Fruit fly (Drosophila melanogaster): ENCODE measurements around the gene HLH4C.
A peak's percentile ranks its signal among the peaks of the same experiment; 100 is the strongest.

The HLH4C gene

dm6 chrX:4615684-4616292, 31.4 kb downstream of the HLH4C start:
- TF ChIP-seq Myc (optimal IDR thresholded peaks at IDR 0.05) (no peak), dmrt93B (GFP tag; optimal IDR thresholded peaks at IDR 0.05) (peak; percentile 6), usp (GFP tag; optimal IDR thresholded peaks at IDR 0.05) (no peak), fru (GFP tag; optimal IDR thresholded peaks at IDR 0.05) (no peak), Sp1 (GFP tag; optimal IDR thresholded peaks at IDR 0.05) (peak; percentile 18), OdsH (GFP tag; optimal IDR thresholded peaks at IDR 0.05) (peak; percentile 7), h (GFP tag; optimal IDR thresholded peaks at IDR 0.05) (peak; percentile 14), psq (GFP tag; optimal IDR thresholded peaks at IDR 0.05) (peak; percentile 18), Dfd (GFP tag; optimal IDR thresholded peaks at IDR 0.05) (peak; percentile 64), foxo (GFP tag; optimal IDR thresholded peaks at IDR 0.05) (peak in 1 of 2 experiments; percentile 50), HLH106 (tag; optimal IDR thresholded peaks at IDR 0.05) (peak; percentile 3), rgr (GFP tag; optimal IDR thresholded peaks at IDR 0.05) (peak; percentile 34)

dm6 chrX:4614945-4615344, 32.3 kb downstream of the HLH4C start:
- TF ChIP-seq h (GFP tag; optimal IDR thresholded peaks at IDR 0.05) (peak; percentile 34), rgr (GFP tag; optimal IDR thresholded peaks at IDR 0.05) (no peak), foxo (GFP tag; optimal IDR thresholded peaks at IDR 0.05) (peak in 1 of 2 experiments; percentile 16), dmrt93B (GFP tag; optimal IDR thresholded peaks at IDR 0.05) (peak; percentile 10)

- TF ChIP-seq foxo (GFP tag; optimal IDR thresholded peaks at IDR 0.05) = peak in 1 of 2 experiments; percentile 47
- TF ChIP-seq fru (GFP tag; optimal IDR thresholded peaks at IDR 0.05) = peak; percentile 24
- TF ChIP-seq rgr (GFP tag; optimal IDR thresholded peaks at IDR 0.05) = peak; percentile 0
- TF ChIP-seq pan (optimal IDR thresholded peaks at IDR 0.05) = no peak
- no peak for TF ChIP-seq Hr83 (GFP tag; optimal IDR thresholded peaks at IDR 0.05; ENCODE audit: poor library complexity, severe bottlenecking)
- no peak for TF ChIP-seq psq (GFP tag; optimal IDR thresholded peaks at IDR 0.05)
Measured at dm6 chrX:4614325-4614724, 32.9 kb downstream of the HLH4C start.

dm6 chrX:4613613-4614012, 33.6 kb downstream of the HLH4C start:
- TF ChIP-seq fru (GFP tag; optimal IDR thresholded peaks at IDR 0.05) (no peak), br (GFP tag; optimal IDR thresholded peaks at IDR 0.05) (no peak), lola (GFP tag; optimal IDR thresholded peaks at IDR 0.05) (no peak), Sp1 (GFP tag; optimal IDR thresholded peaks at IDR 0.05) (no peak), rgr (GFP tag; optimal IDR thresholded peaks at IDR 0.05) (no peak), Rel (GFP tag; optimal IDR thresholded peaks at IDR 0.05) (no peak), Rel (tag; optimal IDR thresholded peaks at IDR 0.05) (no peak), OdsH (GFP tag; optimal IDR thresholded peaks at IDR 0.05) (no peak), Dif (GFP tag; optimal IDR thresholded peaks at IDR 0.05; ENCODE audit: partially characterized antibody) (no peak), sv (GFP tag; optimal IDR thresholded peaks at IDR 0.05) (no peak), Mio (GFP tag; optimal IDR thresholded peaks at IDR 0.05) (no peak), tai (GFP tag; optimal IDR thresholded peaks at IDR 0.05) (no peak)

dm6 chrX:4612454-4612853, 34.8 kb downstream of the HLH4C start:
- TF ChIP-seq Vsx2 (GFP tag; optimal IDR thresholded peaks at IDR 0.05; ENCODE audit: partially characterized antibody) (no peak), CrebA (GFP tag; optimal IDR thresholded peaks at IDR 0.05; ENCODE audit: borderline replicate concordance) (peak; percentile 2), brk (GFP tag; optimal IDR thresholded peaks at IDR 0.05) (no peak), rgr (GFP tag; optimal IDR thresholded peaks at IDR 0.05) (no peak), woc (GFP tag; optimal IDR thresholded peaks at IDR 0.05) (no peak), Mio (GFP tag; optimal IDR thresholded peaks at IDR 0.05) (no peak), h (GFP tag; optimal IDR thresholded peaks at IDR 0.05) (peak; percentile 60), fru (GFP tag; optimal IDR thresholded peaks at IDR 0.05) (peak; percentile 7), dl (GFP tag; optimal IDR thresholded peaks at IDR 0.05; ENCODE audit: insufficient read depth in 1 of 2, partially characterized antibody in 2 of 2) (no peak), Rel (GFP tag; optimal IDR thresholded peaks at IDR 0.05) (no peak), Rel (tag; optimal IDR thresholded peaks at IDR 0.05) (peak; percentile 69), Sp1 (GFP tag; optimal IDR thresholded peaks at IDR 0.05) (peak; percentile 3), Hnf4 (GFP tag; optimal IDR thresholded peaks at IDR 0.05) (peak; percentile 15), CG32264 (GFP tag; optimal IDR thresholded peaks at IDR 0.05) (no peak)

dm6 chrX:4610481-4610880, 36.7 kb downstream of the HLH4C start:
- TF ChIP-seq CG32264 (GFP tag; optimal IDR thresholded peaks at IDR 0.05) (peak; percentile 87), dl (GFP tag; optimal IDR thresholded peaks at IDR 0.05; ENCODE audit: insufficient read depth in 1 of 2, partially characterized antibody in 2 of 2) (no peak), brk (GFP tag; optimal IDR thresholded peaks at IDR 0.05) (peak; percentile 89), sv (GFP tag; optimal IDR thresholded peaks at IDR 0.05) (no peak), CrebA (GFP tag; optimal IDR thresholded peaks at IDR 0.05; ENCODE audit: borderline replicate concordance) (peak; percentile 5), N (GFP tag; optimal IDR thresholded peaks at IDR 0.05) (no peak), psq (GFP tag; optimal IDR thresholded peaks at IDR 0.05) (peak; percentile 79), Sp1 (GFP tag; optimal IDR thresholded peaks at IDR 0.05) (peak; percentile 78), h (GFP tag; optimal IDR thresholded peaks at IDR 0.05) (peak; percentile 96), dmrt93B (GFP tag; optimal IDR thresholded peaks at IDR 0.05) (peak; percentile 58), Hr78 (GFP tag; optimal IDR thresholded peaks at IDR 0.05) (no peak), sage (GFP tag; optimal IDR thresholded peaks at IDR 0.05) (peak; percentile 80), ey (GFP tag; optimal IDR thresholded peaks at IDR 0.05) (peak; percentile 65), Vsx2 (GFP tag; optimal IDR thresholded peaks at IDR 0.05; ENCODE audit: partially characterized antibody) (no peak), Rel (GFP tag; optimal IDR thresholded peaks at IDR 0.05) (peak; percentile 60), Rel (tag; optimal IDR thresholded peaks at IDR 0.05) (peak; percentile 40), fru (GFP tag; optimal IDR thresholded peaks at IDR 0.05) (peak; percentile 84), Jra (GFP tag; optimal IDR thresholded peaks at IDR 0.05) (peak; percentile 96), woc (GFP tag; optimal IDR thresholded peaks at IDR 0.05) (peak; percentile 72), CG9705 (GFP tag; optimal IDR thresholded peaks at IDR 0.05) (peak; percentile 77), Hr83 (GFP tag; optimal IDR thresholded peaks at IDR 0.05; ENCODE audit: poor library complexity, severe bottlenecking) (peak; percentile 100), tai (GFP tag; optimal IDR thresholded peaks at IDR 0.05) (peak; percentile 94), foxo (GFP tag; optimal IDR thresholded peaks at IDR 0.05) (peak in 1 of 2 experiments; percentile 88)
